Worm (Caenorhabditis elegans) whole organism, L2 larva: ENCODE data around the gene srh-148.

Experiments
- ama-1 ChIP-seq: fragments of 150-350 bp; optimal IDR thresholded peaks from 2 replicates; lab custom pipeline; 2018; ENCODE audit warnings: inconsistent platforms
- crh-2 ChIP-seq: sonication (generic microtip); optimal IDR thresholded peaks from 2 replicates; lab custom pipeline; 2017; ENCODE audit warnings: missing biosample characterization, missing genetic modification characterization
- elt-3 ChIP-seq: sonication (generic microtip); optimal IDR thresholded peaks from 2 replicates; lab custom pipeline; 2017; ENCODE audit warnings: missing biosample characterization, missing genetic modification characterization
- fos-1 ChIP-seq: fragments of 150-350 bp; optimal IDR thresholded peaks from 2 replicates; lab custom pipeline; 2014; ENCODE audit warnings: missing biosample characterization, missing genetic modification characterization
- nhr-11 ChIP-seq: fragments of 150-350 bp; optimal IDR thresholded peaks from 2 replicates; lab custom pipeline; 2014; ENCODE audit warnings: missing biosample characterization, missing genetic modification characterization
- nhr-25 ChIP-seq: fragments of 150-350 bp; sonication (generic microtip); optimal IDR thresholded peaks from 3 replicates; lab custom pipeline; 2014; ENCODE audit warnings: missing biosample characterization, missing genetic modification characterization
- zag-1 ChIP-seq: fragments of 150-350 bp; optimal IDR thresholded peaks from 2 replicates; lab custom pipeline; 2014; ENCODE audit warnings: missing biosample characterization, missing genetic modification characterization

ce11 chrV:15810446-15810845 lies 47.7 kb downstream of the srh-148 start, which contains the start of gene F54B8.1:
- TF ChIP-seq nhr-11 (no peak), crh-2 (tag; lab: Kevin White, UChicago) (no peak), ama-1 (lab: Kevin White, UChicago) (no peak), nhr-25 (tag; lab: Kevin White, UChicago) (no peak), fos-1 (tag; lab: Kevin White, UChicago) (no peak), zag-1 (tag; lab: Kevin White, UChicago) (no peak), elt-3 (tag; lab: Kevin White, UChicago) (no peak)
